Worm (Caenorhabditis elegans) whole organism, L4 larva: ENCODE measurements around the gene F18C5.9.
A peak's percentile ranks its signal among the peaks of the same experiment; 100 is the strongest.

Experiments used
- F10B5.3 ChIP-seq: sonication (generic microtip); optimal IDR thresholded peaks from 2 replicates; lab custom pipeline; 2016; ENCODE audit warnings: mild to moderate bottlenecking, missing genetic modification characterization, missing compliant biosample characterization
- F26F4.8 ChIP-seq: fragments of 200-800 bp; sonication (Bioruptor generic); conservative IDR thresholded peaks from 2 replicates; pipeline ENCODE4 v1.3.6; 2022; ENCODE audit warnings: missing genetic modification characterization, missing compliant biosample characterization
- F37D6.2 ChIP-seq: sonication (generic microtip); optimal IDR thresholded peaks from 2 replicates; lab custom pipeline; 2016; ENCODE audit warnings: mild to moderate bottlenecking, missing genetic modification characterization, missing compliant biosample characterization
- F44E2.7 ChIP-seq: fragments of 200-800 bp; sonication (Bioruptor generic); IDR thresholded peaks from 2 replicates; pipeline ENCODE4 v2.1.2; 2022; ENCODE audit warnings: missing genetic modification characterization, missing compliant biosample characterization
- Y48G9A.11 ChIP-seq: fragments of 200-800 bp; sonication (Bioruptor generic); IDR thresholded peaks from 2 replicates; pipeline ENCODE4 v1.3.6; 2022; ENCODE audit warnings: missing genetic modification reagents, missing genetic modification characterization, missing compliant biosample characterization
- Y75B8A.6 ChIP-seq: fragments of 200-800 bp; sonication (Bioruptor generic); IDR thresholded peaks from 2 replicates; pipeline ENCODE4 v1.3.6; 2022; ENCODE audit warnings: missing genetic modification reagents, missing genetic modification characterization, missing compliant biosample characterization
- ZK337.2 ChIP-seq: fragments of 200-800 bp; sonication (Bioruptor generic); IDR thresholded peaks from 2 replicates; pipeline ENCODE4 v1.3.6; 2022; ENCODE audit warnings: missing genetic modification reagents, missing genetic modification characterization, missing compliant biosample characterization
- arid-1 ChIP-seq: fragments of 200-800 bp; sonication (Bioruptor generic); conservative IDR thresholded peaks from 2 replicates; pipeline ENCODE4 v1.3.6; 2022; ENCODE audit warnings: missing genetic modification reagents, missing genetic modification characterization, missing compliant biosample characterization
- ceh-32 ChIP-seq: sonication (generic microtip); optimal IDR thresholded peaks from 2 replicates; lab custom pipeline; 2016; ENCODE audit warnings: mild to moderate bottlenecking, missing genetic modification characterization, missing compliant biosample characterization; ENCODE audit not compliant: poor library complexity
- ceh-62 ChIP-seq: sonication (generic microtip); optimal IDR thresholded peaks from 2 replicates; lab custom pipeline; 2017; ENCODE audit warnings: missing biosample characterization, missing genetic modification characterization
- daf-16 ChIP-seq, 3 experiments: sonication (generic microtip); optimal IDR thresholded peaks; 2 replicates each; lab custom pipeline; 2016 to 2017; ENCODE audit warnings: missing genetic modification characterization in 3 of 3, missing genetic modification reagents in 3 of 3, mild to moderate bottlenecking in 2 of 3, missing compliant biosample characterization in 2 of 3, missing biosample characterization in 1 of 3, moderate library complexity in 1 of 3
- dmd-6 ChIP-seq: fragments of 200-800 bp; sonication (Bioruptor generic); IDR thresholded peaks from 2 replicates; pipeline ENCODE4 v1.3.6; 2022; ENCODE audit warnings: missing genetic modification reagents, missing genetic modification characterization, missing compliant biosample characterization
- dpl-1 ChIP-seq: fragments of 150-350 bp; optimal IDR thresholded peaks from 2 replicates; lab custom pipeline; 2014; ENCODE audit warnings: missing biosample characterization, missing genetic modification reagents, missing genetic modification characterization
- dve-1 ChIP-seq: sonication (generic microtip); optimal IDR thresholded peaks from 2 replicates; lab custom pipeline; 2017; ENCODE audit warnings: antibody characterized with exemption, mild to moderate bottlenecking, missing genetic modification characterization, missing compliant biosample characterization; ENCODE audit not compliant: insufficient read depth
- fkh-10 ChIP-seq: fragments of 150-350 bp; optimal IDR thresholded peaks from 2 replicates; lab custom pipeline; 2014; ENCODE audit warnings: missing biosample characterization, missing genetic modification reagents, missing genetic modification characterization
- gei-8 ChIP-seq: fragments of 200-800 bp; sonication (Bioruptor generic); optimal IDR thresholded peaks from 2 replicates; lab custom pipeline; 2018; ENCODE audit warnings: mild to moderate bottlenecking, missing genetic modification characterization, missing compliant biosample characterization
- hif-1 ChIP-seq, 2 experiments: sonication (generic microtip); optimal IDR thresholded peaks; 2 replicates each; lab custom pipeline; 2016 to 2017; ENCODE audit warnings: missing compliant biosample characterization in 2 of 2, missing genetic modification characterization in 2 of 2, missing genetic modification reagents in 2 of 2, missing genotype in 2 of 2, mild to moderate bottlenecking in 1 of 2
- hlh-11 ChIP-seq: fragments of 200-800 bp; sonication (Bioruptor generic); optimal IDR thresholded peaks from 2 replicates; lab custom pipeline; 2018; ENCODE audit warnings: mild to moderate bottlenecking, missing genetic modification characterization, missing compliant biosample characterization
- hlh-30 ChIP-seq: sonication (generic microtip); optimal IDR thresholded peaks from 2 replicates; lab custom pipeline; 2017; ENCODE audit warnings: antibody characterized with exemption, mild to moderate bottlenecking, missing genetic modification characterization, missing compliant biosample characterization; ENCODE audit not compliant: insufficient read depth
- hmg-1.1 ChIP-seq: fragments of 200-800 bp; sonication (Bioruptor generic); IDR thresholded peaks from 2 replicates; pipeline ENCODE4 v1.3.6; 2022; ENCODE audit warnings: missing genetic modification reagents, missing genetic modification characterization, missing compliant biosample characterization
- lin-1 ChIP-seq: fragments of 200-800 bp; sonication (Bioruptor generic); IDR thresholded peaks from 2 replicates; pipeline ENCODE4 v1.3.6; 2022; ENCODE audit warnings: missing genetic modification reagents, missing genetic modification characterization, missing compliant biosample characterization
- lsy-2 ChIP-seq, 2 experiments: fragments of 150-350 bp in 1 of 2; sonication (generic microtip) in 1 of 2; optimal IDR thresholded peaks; 2 replicates each; lab custom pipeline; 2014 to 2017; ENCODE audit warnings: missing biosample characterization in 2 of 2, missing genetic modification characterization in 2 of 2
- madf-5 ChIP-seq, 2 experiments: fragments of 200-800 bp; sonication (Bioruptor generic); IDR thresholded peaks; 2 replicates each; pipeline ENCODE4 v1.3.6; 2022; ENCODE audit warnings: missing compliant biosample characterization in 2 of 2, missing genetic modification characterization in 2 of 2
- mdl-1 ChIP-seq, 2 experiments: fragments of 150-350 bp in 1 of 2; sonication (generic microtip) in 1 of 2; optimal IDR thresholded peaks; 2 replicates each; lab custom pipeline; 2014 to 2017; ENCODE audit warnings: missing biosample characterization in 2 of 2, missing genetic modification characterization in 2 of 2
- mep-1 ChIP-seq: fragments of 150-350 bp; sonication (generic microtip); optimal IDR thresholded peaks from 3 replicates; lab custom pipeline; 2014; ENCODE audit warnings: missing biosample characterization, missing genetic modification characterization
- mes-2 ChIP-seq: sonication (generic microtip); optimal IDR thresholded peaks from 2 replicates; lab custom pipeline; 2016; ENCODE audit warnings: missing genotype, mild to moderate bottlenecking, missing genetic modification characterization, missing compliant biosample characterization; ENCODE audit not compliant: poor library complexity, severe bottlenecking
- mxl-3 ChIP-seq: fragments of 200-800 bp; sonication (Bioruptor generic); optimal IDR thresholded peaks from 2 replicates; lab custom pipeline; 2018; ENCODE audit warnings: mild to moderate bottlenecking, missing genetic modification characterization, missing compliant biosample characterization
- nhr-111 ChIP-seq: fragments of 200-800 bp; sonication (Bioruptor generic); optimal IDR thresholded peaks from 2 replicates; lab custom pipeline; 2018; ENCODE audit warnings: mild to moderate bottlenecking, missing genetic modification characterization, missing compliant biosample characterization
- nhr-28 ChIP-seq: fragments of 150-350 bp; optimal IDR thresholded peaks from 2 replicates; lab custom pipeline; 2014; ENCODE audit warnings: missing biosample characterization, missing genetic modification characterization
- nhr-77 ChIP-seq: fragments of 150-350 bp; optimal IDR thresholded peaks from 2 replicates; lab custom pipeline; 2014; ENCODE audit warnings: missing biosample characterization, missing genetic modification characterization
- pha-4 ChIP-seq, 2 experiments: fragments of 150-350 bp in 1 of 2; fragments of 200-800 bp in 1 of 2; sonication (Bioruptor generic) in 1 of 2; IDR thresholded peaks in 1 of 2; optimal IDR thresholded peaks in 1 of 2; 2 replicates each; pipeline versions ENCODE4 v1.3.6 to Lab custom; 2014 to 2022; ENCODE audit warnings: missing genetic modification characterization in 2 of 2, missing genetic modification reagents in 2 of 2, missing biosample characterization in 1 of 2, missing compliant biosample characterization in 1 of 2
- php-3 ChIP-seq: fragments of 200-800 bp; sonication (Bioruptor generic); IDR thresholded peaks from 2 replicates; pipeline ENCODE4 v1.3.6; 2022; ENCODE audit warnings: missing genetic modification reagents, missing genetic modification characterization, missing compliant biosample characterization
- pqm-1 ChIP-seq: sonication (generic microtip); optimal IDR thresholded peaks from 2 replicates; lab custom pipeline; 2017; ENCODE audit warnings: missing biosample characterization, missing genetic modification characterization
- saeg-2 ChIP-seq: fragments of 200-800 bp; sonication (Bioruptor generic); IDR thresholded peaks from 2 replicates; pipeline ENCODE4 v1.3.6; 2022; ENCODE audit warnings: missing genetic modification reagents, missing genetic modification characterization, missing compliant biosample characterization
- sdz-12 ChIP-seq: fragments of 200-800 bp; sonication (Bioruptor generic); optimal IDR thresholded peaks from 2 replicates; lab custom pipeline; 2018; ENCODE audit warnings: mild to moderate bottlenecking, missing genetic modification characterization, missing compliant biosample characterization
- set-16 ChIP-seq: fragments of 200-800 bp; sonication (Bioruptor generic); IDR thresholded peaks from 2 replicates; pipeline ENCODE4 v1.3.6; 2022; ENCODE audit warnings: missing genetic modification reagents, missing genetic modification characterization, missing compliant biosample characterization
- snpc-1.2 ChIP-seq: fragments of 200-800 bp; sonication (Bioruptor generic); IDR thresholded peaks from 2 replicates; pipeline ENCODE4 v1.3.6; 2022; ENCODE audit warnings: missing genetic modification reagents, missing genetic modification characterization, missing compliant biosample characterization
- tra-1 ChIP-seq: fragments of 200-800 bp; sonication (Bioruptor generic); IDR thresholded peaks from 2 replicates; pipeline ENCODE4 v1.3.6; 2022; ENCODE audit warnings: missing genetic modification reagents, missing genetic modification characterization, missing compliant biosample characterization
- unc-130 ChIP-seq: sonication (generic microtip); optimal IDR thresholded peaks from 2 replicates; lab custom pipeline; 2016; ENCODE audit warnings: missing genetic modification reagents, missing genetic modification characterization, missing compliant biosample characterization
- unc-62 ChIP-seq, 3 experiments: fragments of 150-350 bp in 1 of 3; sonication (generic microtip); optimal IDR thresholded peaks in 2 of 3; peaks in 1 of 3; 1 replicate in 1 of 3; 2 replicates in 2 of 3; lab custom pipeline; 2014 to 2017; ENCODE audit warnings: missing biosample characterization in 3 of 3, missing genetic modification characterization in 3 of 3, missing genetic modification reagents in 3 of 3, missing genotype in 1 of 3
- zfp-3 ChIP-seq: fragments of 200-800 bp; sonication (Bioruptor generic); conservative IDR thresholded peaks from 2 replicates; pipeline ENCODE4 v1.3.6; 2022; ENCODE audit warnings: missing genetic modification reagents, missing genetic modification characterization, missing compliant biosample characterization
- ztf-11 ChIP-seq: fragments of 150-350 bp; optimal IDR thresholded peaks from 2 replicates; lab custom pipeline; 2014; ENCODE audit warnings: missing biosample characterization, missing genetic modification characterization
- ztf-7 ChIP-seq: fragments of 150-350 bp; optimal IDR thresholded peaks from 2 replicates; lab custom pipeline; 2014; ENCODE audit warnings: missing biosample characterization, missing genetic modification characterization

The F18C5.9 gene

ce11 chrII:6609315-6609842, 42.4 kb downstream of the F18C5.9 start, which contains the start of gene epg-5 (continued):
- TF ChIP-seq lsy-2 (tag; optimal IDR thresholded peaks at IDR 0.05; lab: Kevin White, UChicago) = peak in 1 of 2 experiments; percentile 38
- no peak for TF ChIP-seq Y48G9A.11 (GFP tag; lab: Robert Waterston, UW)
- TF ChIP-seq sdz-12 (GFP tag; lab: Kevin White, UChicago) = no peak
- peak; percentile 83 for TF ChIP-seq hlh-30 (tag; lab: Kevin White, UChicago)
- TF ChIP-seq ceh-62 (tag; lab: Kevin White, UChicago) = no peak
- peak; percentile 6 for TF ChIP-seq dpl-1 (GFP tag; lab: Kevin White, UChicago)
- TF ChIP-seq arid-1 (GFP tag; lab: Robert Waterston, UW) = no peak
- no peak for TF ChIP-seq tra-1 (GFP tag; lab: Robert Waterston, UW)
- peak; percentile 36 for TF ChIP-seq mxl-3 (GFP tag; lab: Kevin White, UChicago)
- TF ChIP-seq hmg-1.1 (GFP tag; lab: Robert Waterston, UW) = 0 out of 2 replicates have a peak, but pooled peaks have one; percentile 27
- TF ChIP-seq pqm-1 (tag; lab: Kevin White, UChicago) = no peak
- TF ChIP-seq fkh-10 = no peak
- no peak for TF ChIP-seq ZK337.2 (GFP tag; lab: Robert Waterston, UW)
- no peak for TF ChIP-seq saeg-2 (GFP tag; lab: Robert Waterston, UW)
- TF ChIP-seq nhr-77 (tag; lab: Kevin White, UChicago) = no peak
- no peak for TF ChIP-seq nhr-111 (GFP tag; lab: Kevin White, UChicago)
- TF ChIP-seq zfp-3 (GFP tag; lab: Robert Waterston, UW) = no peak
- TF ChIP-seq hif-1 (tag; optimal IDR thresholded peaks at IDR 0.05; lab: Kevin White, UChicago) = peak in 1 of 2 experiments; percentile 4
- TF ChIP-seq daf-16 (GFP tag; optimal IDR thresholded peaks at IDR 0.05; lab: Kevin White, UChicago) = no peak
- TF ChIP-seq daf-16 (tag; optimal IDR thresholded peaks at IDR 0.05; lab: Kevin White, UChicago) = no peak
- TF ChIP-seq F26F4.8 = no peak
- peak; percentile 46 for TF ChIP-seq mes-2 (tag; lab: Kevin White, UChicago)
- TF ChIP-seq F44E2.7 (GFP tag; lab: Robert Waterston, UW) = no peak
- no peak for TF ChIP-seq madf-5 (GFP tag; IDR thresholded peaks at IDR 0.05; lab: Robert Waterston, UW)
- TF ChIP-seq ceh-32 (tag; lab: Kevin White, UChicago) = no peak
- no peak for TF ChIP-seq ztf-7
- TF ChIP-seq F10B5.3 (tag; lab: Kevin White, UChicago) = no peak
- TF ChIP-seq unc-62 (GFP tag; optimal IDR thresholded peaks at IDR 0.05 in 1 of 2; lab: Kevin White, UChicago) = no peak
- TF ChIP-seq unc-62 (tag; optimal IDR thresholded peaks at IDR 0.05; lab: Kevin White, UChicago) = no peak
- TF ChIP-seq hlh-11 (tag; lab: Kevin White, UChicago) = peak; percentile 43
- TF ChIP-seq gei-8 (GFP tag; lab: Kevin White, UChicago) = no peak
- TF ChIP-seq Y75B8A.6 (GFP tag; lab: Robert Waterston, UW) = no peak
- TF ChIP-seq unc-130 (GFP tag; lab: Kevin White, UChicago) = no peak
- peak; percentile 32 for TF ChIP-seq nhr-28 (tag; lab: Kevin White, UChicago)
- TF ChIP-seq set-16 = no peak
- TF ChIP-seq, all 104 proteins: peak for 13

DNA sequence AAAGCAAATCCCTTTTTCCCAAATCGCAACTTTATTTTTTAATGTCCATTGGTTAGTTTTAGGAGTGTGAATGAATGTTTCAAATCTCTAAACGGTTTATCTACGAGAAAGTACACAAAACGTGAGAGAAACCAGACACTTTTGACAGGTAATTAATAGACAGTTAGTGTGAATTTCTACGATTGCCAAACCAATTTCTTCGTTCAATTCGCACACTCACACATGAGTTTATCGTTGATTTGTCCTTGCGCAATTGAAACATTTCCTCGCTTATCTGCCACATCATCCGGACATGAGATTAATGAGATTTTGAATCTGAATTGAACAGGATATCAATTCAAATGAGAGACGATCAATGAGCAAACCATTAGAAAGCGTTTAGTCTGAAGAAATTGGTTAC, 43.3 kb downstream of the F18C5.9 start:
- TF ChIP-seq ztf-11 (no peak), F37D6.2 (tag; lab: Kevin White, UChicago) (no peak), pqm-1 (tag; lab: Kevin White, UChicago) (no peak)

DNA sequence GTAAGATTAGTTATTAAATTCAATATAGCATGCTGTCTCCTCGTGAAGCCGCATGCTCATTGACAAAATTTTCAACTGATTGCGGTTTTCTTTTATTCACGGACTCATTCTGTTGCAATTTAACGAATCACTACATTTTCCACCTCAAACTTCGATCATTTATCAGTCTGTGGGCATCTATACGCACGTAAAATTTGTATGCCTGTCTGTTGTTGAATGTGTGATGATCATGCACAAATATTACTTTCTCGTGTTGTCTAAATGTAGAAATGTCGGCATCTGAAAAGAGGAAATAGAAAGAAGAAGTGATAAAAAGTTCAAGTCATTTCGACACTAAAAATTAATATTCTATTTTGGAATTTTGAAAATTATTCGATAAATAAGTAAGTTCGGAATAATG, 45.6 kb downstream of the F18C5.9 start:
- TF ChIP-seq hif-1 (tag; optimal IDR thresholded peaks at IDR 0.05; lab: Kevin White, UChicago) (peak in 1 of 2 experiments; percentile 21), madf-5 (GFP tag; IDR thresholded peaks at IDR 0.05; lab: Robert Waterston, UW) (no peak), nhr-77 (tag; lab: Kevin White, UChicago) (no peak), hlh-11 (tag; lab: Kevin White, UChicago) (peak; percentile 44), lin-1 (GFP tag; lab: Robert Waterston, UW) (no peak), dmd-6 (GFP tag; lab: Robert Waterston, UW) (peak; percentile 70), nhr-28 (tag; lab: Kevin White, UChicago) (peak; percentile 74), sdz-12 (GFP tag; lab: Kevin White, UChicago) (no peak), snpc-1.2 (GFP tag; lab: Robert Waterston, UW) (no peak), arid-1 (GFP tag; lab: Robert Waterston, UW) (no peak), pha-4 (GFP tag; IDR thresholded peaks at IDR 0.05; lab: Robert Waterston, UW) (no peak), pha-4 (tag; optimal IDR thresholded peaks at IDR 0.05; lab: Kevin White, UChicago) (no peak), mes-2 (tag; lab: Kevin White, UChicago) (no peak), mdl-1 (tag; optimal IDR thresholded peaks at IDR 0.05; lab: Kevin White, UChicago) (peak in 1 of 2 experiments; percentile 26), mep-1 (tag; lab: Kevin White, UChicago) (peak; percentile 19), daf-16 (GFP tag; optimal IDR thresholded peaks at IDR 0.05; lab: Kevin White, UChicago) (no peak), daf-16 (tag; optimal IDR thresholded peaks at IDR 0.05; lab: Kevin White, UChicago) (peak; percentile 84), php-3 (GFP tag; lab: Robert Waterston, UW) (0 out of 2 replicates have a peak, but pooled peaks have one; percentile 10), dve-1 (peak; percentile 75)
